Worm (Caenorhabditis elegans) whole organism, midembryonic: ENCODE results near the gene F28H7.3.

ENCODE experiments used
- T22C8.4 ChIP-seq: fragments of 200-800 bp; sonication (Bioruptor generic); IDR thresholded peaks from 2 replicates; pipeline ENCODE4 v1.3.6; 2022; ENCODE audit warnings: missing genetic modification characterization, missing compliant biosample characterization
- cog-1 ChIP-seq: sonication (generic microtip); optimal IDR thresholded peaks from 2 replicates; lab custom pipeline; 2016; ENCODE audit warnings: missing genetic modification characterization, missing compliant biosample characterization
- flt-1 ChIP-seq: fragments of 200-800 bp; sonication (Bioruptor generic); IDR thresholded peaks from 2 replicates; pipeline ENCODE4 v1.3.6; 2022; ENCODE audit warnings: missing genetic modification characterization, missing compliant biosample characterization
- klf-2 ChIP-seq: fragments of 200-800 bp; sonication (Bioruptor generic); conservative IDR thresholded peaks from 2 replicates; pipeline ENCODE4 v1.3.6; 2022; ENCODE audit warnings: missing genetic modification reagents, missing genetic modification characterization, missing compliant biosample characterization
- med-1 ChIP-seq: sonication (generic microtip); optimal IDR thresholded peaks from 2 replicates; lab custom pipeline; 2017; ENCODE audit warnings: missing genetic modification characterization, mild to moderate bottlenecking, missing compliant biosample characterization, antibody characterized with exemption, missing genetic modification reagents; ENCODE audit not compliant: insufficient read depth
- ref-1 ChIP-seq: fragments of 200-800 bp; sonication (Bioruptor generic); conservative IDR thresholded peaks from 2 replicates; pipeline ENCODE4 v1.3.6; 2022; ENCODE audit warnings: missing genetic modification reagents, missing genetic modification characterization, missing compliant biosample characterization
- tab-1 ChIP-seq: fragments of 200-800 bp; sonication (Bioruptor generic); IDR thresholded peaks from 2 replicates; pipeline ENCODE4 v1.3.6; 2022; ENCODE audit warnings: missing genetic modification characterization, missing compliant biosample characterization
- ztf-23 ChIP-seq: fragments of 200-800 bp; sonication (Bioruptor generic); IDR thresholded peaks from 2 replicates; pipeline ENCODE4 v1.3.6; 2022; ENCODE audit warnings: missing genetic modification reagents, missing genetic modification characterization, missing compliant biosample characterization
- ztf-29 ChIP-seq: fragments of 200-800 bp; sonication (Bioruptor generic); IDR thresholded peaks from 2 replicates; pipeline ENCODE4 v1.3.6; 2022; ENCODE audit warnings: missing genetic modification reagents, missing genetic modification characterization, missing compliant biosample characterization

Gene F28H7.3

DNA sequence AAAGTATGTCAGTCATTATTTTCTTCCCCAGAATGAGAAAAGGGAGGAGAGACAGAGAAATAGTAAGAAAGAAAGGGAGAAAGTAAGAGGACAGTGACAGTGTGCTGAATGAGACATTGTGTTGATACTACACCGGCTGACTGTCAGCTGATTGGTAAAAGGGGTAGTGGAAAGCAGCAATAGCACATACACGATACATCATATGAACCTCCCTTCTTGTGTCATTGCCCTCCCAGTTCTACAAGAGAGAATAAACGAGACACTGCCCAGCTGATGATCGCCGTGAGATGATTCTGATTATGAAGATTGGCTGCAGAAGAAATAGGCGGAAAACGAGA is 30.8 kb downstream of the F28H7.3 start:
- TF ChIP-seq flt-1 (GFP tag; lab: Robert Waterston, UW): no peak

DNA sequence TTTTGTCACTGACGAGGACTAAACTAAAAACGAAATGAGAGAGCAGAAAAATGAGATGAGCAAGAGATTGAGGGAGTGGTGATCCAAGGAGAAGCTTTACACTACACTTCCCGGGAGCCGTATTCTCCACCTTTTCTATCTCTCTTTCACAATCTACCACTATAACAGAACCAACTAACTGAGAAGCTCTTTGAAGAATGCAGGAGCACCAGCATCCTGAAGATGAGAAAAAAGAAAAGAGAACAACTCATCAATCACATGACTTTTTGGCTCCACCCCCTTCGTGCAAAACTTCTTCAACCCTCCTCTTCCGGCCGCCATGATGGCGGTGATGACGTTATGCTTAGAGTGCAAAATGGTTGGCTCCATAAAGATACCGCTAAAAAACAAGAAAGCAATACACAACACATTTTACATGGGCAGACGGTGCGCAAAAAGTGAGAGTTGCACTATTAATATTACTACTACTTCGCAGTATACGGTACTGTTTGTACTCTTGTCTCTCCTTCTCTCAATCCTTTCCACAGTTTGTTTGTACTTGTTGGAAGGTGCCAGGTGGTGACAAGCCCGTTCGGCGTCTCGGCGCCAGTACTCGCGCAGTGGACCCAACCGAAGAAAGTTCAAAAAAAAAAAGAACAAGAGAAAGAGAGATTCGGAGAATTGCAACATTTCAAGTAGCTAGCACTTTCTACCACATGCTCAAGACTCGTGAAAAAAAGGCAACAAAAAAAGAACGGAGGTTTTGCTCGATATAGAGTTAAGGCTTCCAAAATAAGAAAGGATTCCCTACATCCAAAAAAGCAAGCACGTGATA is 31.4 kb downstream of the F28H7.3 start:
- TF ChIP-seq T22C8.4 (GFP tag; lab: Robert Waterston, UW) (no peak), cog-1 (tag; lab: Kevin White, UChicago) (no peak), flt-1 (GFP tag; lab: Robert Waterston, UW) (no peak), ref-1 (GFP tag; lab: Robert Waterston, UW) (no peak), klf-2 (no peak), tab-1 (no peak), med-1 (no peak), ztf-29 (GFP tag; lab: Robert Waterston, UW) (no peak), ztf-23 (no peak)

DNA sequence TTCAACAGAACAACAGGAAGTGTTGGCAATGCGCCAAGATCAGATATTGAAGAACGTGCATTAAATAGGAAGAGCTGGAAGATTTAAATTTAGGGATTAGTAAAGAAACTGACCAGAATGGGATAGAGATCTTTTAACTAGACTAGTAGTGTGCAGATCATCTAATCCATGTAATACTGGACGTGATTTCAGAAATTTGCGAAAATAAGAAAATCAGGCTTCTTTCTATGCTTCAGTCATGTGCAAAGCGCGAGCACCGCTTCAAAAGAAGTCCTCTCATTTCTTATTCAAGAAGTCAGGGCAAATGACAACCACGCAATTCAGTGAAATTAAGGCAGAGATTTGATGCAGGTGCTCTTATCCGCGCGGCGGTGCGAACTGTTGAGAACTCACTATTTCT is 32.6 kb downstream of the F28H7.3 start:
- TF ChIP-seq ref-1 (GFP tag; lab: Robert Waterston, UW) (no peak), klf-2 (no peak), ztf-23 (no peak), flt-1 (GFP tag; lab: Robert Waterston, UW) (no peak), ztf-29 (GFP tag; lab: Robert Waterston, UW) (no peak), med-1 (no peak), tab-1 (no peak), cog-1 (tag; lab: Kevin White, UChicago) (no peak), T22C8.4 (GFP tag; lab: Robert Waterston, UW) (no peak)

DNA sequence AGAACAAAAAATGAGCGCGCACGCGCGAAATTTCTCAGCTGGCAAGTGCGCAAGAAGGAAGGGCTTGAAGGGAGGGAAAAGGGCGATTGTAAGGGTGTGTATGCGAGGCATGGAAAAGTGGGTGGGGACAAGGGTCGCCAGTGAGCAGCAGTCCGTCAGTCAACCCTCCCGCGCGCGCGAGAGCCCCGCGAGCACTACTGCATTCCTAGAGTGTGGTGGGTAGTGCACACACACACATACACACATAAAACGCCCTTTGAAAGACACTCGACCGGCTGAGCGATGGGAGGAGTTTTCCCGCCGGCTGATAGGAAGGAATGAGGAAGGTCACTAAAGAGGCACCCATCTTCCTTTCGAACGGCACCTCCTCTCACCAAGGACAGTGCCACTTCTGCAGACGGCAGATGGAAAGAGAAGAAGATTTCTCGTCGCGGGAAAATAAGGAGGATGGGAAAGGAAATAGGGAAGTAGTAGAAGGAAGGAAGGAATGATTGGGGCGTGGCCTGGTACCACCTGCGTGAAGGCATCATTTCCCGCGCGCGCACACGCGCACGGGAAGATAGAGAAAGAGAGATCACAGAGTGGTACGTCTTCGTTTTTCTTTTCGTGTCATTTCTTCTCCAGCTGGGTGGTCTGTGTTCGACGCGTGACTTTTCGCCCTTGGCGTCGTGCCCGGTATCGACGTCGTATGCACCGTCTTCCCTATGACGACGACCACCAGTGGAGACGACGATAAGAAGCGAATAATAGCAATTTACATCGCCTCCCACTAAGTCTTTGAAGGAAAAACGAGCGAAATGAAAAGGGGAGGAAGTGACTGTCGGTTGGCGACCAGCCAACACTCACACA is 33.5 kb downstream of the F28H7.3 start:
- TF ChIP-seq med-1: no peak
- 0 out of 2 replicates have a peak, but pooled peaks have one; percentile 20 for TF ChIP-seq klf-2
- peak; percentile 33; the same call in 1 of the 2 replicates for TF ChIP-seq tab-1
- TF ChIP-seq ref-1 (GFP tag; lab: Robert Waterston, UW): no peak
- TF ChIP-seq flt-1 (GFP tag; lab: Robert Waterston, UW): peak; percentile 75
- no peak for TF ChIP-seq T22C8.4 (GFP tag; lab: Robert Waterston, UW)
- TF ChIP-seq cog-1 (tag; lab: Kevin White, UChicago): peak; percentile 58
- TF ChIP-seq ztf-23: no peak
- TF ChIP-seq ztf-29 (GFP tag; lab: Robert Waterston, UW): peak; percentile 67

DNA sequence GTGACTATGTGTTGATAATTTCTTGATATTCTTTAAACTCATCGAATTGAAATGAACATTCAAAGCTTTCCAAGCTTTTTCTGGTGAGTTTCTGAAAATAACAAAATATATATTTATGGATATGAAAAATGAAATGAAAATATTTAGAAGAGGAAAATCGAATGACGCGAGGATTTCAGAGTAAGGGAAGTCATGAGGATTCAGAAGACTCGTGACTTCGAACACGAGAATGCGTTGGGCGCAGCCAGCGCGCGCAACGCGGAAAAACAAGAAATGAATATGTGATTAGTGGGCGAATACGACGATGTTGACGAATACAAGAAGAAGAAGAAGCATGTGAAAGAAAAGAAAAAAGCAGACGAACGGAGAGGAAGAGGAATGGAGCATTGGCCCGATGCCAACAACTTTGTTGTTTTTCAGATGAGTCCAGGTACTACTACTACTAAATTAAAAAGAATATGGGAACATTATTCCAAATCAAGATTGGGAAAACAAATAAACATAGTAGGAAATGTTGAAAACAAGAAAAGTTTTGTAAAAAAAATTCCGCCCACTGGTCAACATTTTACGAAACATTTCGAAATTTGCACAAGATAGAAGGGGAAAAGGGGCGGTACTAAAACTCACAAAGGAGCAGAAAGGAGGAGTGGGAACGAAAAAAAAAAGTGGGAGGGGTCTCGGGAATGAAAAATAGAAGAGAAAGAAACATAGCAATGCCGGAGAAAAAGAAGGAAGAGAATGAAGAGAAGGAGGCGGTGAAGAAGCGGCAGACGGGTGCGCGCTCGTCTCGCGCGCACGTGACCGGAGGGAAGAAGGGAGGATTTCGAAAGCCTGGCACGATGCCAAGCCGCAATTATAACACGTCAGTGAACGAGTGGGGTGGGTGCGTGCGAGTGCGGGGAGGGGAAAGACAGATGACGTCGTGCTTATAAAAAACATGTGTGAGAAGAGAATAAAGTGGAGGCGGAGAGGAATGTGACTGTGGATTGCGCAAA is 35.1 kb downstream of the F28H7.3 start:
- TF ChIP-seq ref-1 (GFP tag; lab: Robert Waterston, UW) (no peak; the same call in 1 of the 2 replicates), klf-2 (peak; percentile 48; the same call in 1 of the 2 replicates), ztf-29 (GFP tag; lab: Robert Waterston, UW) (peak; percentile 30; the same call in 1 of the 2 replicates), med-1 (no peak), T22C8.4 (GFP tag; lab: Robert Waterston, UW) (no peak), ztf-23 (peak; percentile 80), flt-1 (GFP tag; lab: Robert Waterston, UW) (peak; percentile 83; the same call in 1 of the 2 replicates), cog-1 (tag; lab: Kevin White, UChicago) (peak; percentile 68), tab-1 (0 out of 2 replicates have a peak, but pooled peaks have one; percentile 48)

DNA sequence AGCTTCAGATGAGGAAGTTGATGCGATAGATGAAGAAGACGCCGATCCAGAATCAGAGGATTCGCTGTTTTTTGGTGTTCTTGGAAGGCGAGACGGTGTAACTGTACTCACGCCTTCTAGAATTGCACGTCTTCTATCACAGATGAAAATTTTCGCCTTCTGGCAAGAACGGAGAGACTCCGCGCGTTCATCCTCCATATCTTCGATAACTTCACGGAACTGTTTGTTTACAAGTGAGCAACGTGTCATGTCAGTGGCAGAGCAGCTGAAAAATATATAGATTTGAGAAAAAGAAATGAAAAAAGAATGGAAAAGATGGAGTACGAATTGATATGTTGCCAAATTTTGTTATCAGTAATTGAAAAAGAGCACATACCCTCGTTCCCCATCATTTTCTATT is 36.0 kb downstream of the F28H7.3 start:
- TF ChIP-seq T22C8.4 (GFP tag; lab: Robert Waterston, UW): no peak
- no peak for TF ChIP-seq ztf-23

DNA sequence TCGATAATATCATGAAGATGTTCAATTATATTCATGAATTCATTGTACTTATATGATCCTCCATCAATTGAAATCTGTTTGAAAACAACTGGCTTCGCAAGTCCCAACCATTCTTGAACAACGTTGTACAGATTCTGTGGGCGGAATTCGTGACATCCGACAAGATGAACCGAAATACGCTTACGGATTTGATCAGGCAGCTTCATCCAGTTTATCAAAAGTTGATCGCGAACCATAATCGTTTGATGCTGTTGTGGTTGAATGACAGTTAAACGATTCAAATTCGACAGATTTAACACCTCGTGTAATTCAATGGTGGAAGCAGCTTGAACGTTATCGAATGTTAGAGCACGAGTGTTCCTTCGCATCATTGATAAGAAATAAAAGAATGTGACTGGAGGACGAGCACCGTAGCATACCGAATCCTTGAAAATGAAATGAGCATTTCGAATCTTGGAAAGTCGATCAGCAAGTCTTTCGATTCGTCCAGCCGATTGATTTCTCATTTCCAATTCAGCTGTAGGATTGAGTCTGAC is 36.8 kb downstream of the F28H7.3 start:
- no peak for TF ChIP-seq ztf-29 (GFP tag; lab: Robert Waterston, UW)

DNA sequence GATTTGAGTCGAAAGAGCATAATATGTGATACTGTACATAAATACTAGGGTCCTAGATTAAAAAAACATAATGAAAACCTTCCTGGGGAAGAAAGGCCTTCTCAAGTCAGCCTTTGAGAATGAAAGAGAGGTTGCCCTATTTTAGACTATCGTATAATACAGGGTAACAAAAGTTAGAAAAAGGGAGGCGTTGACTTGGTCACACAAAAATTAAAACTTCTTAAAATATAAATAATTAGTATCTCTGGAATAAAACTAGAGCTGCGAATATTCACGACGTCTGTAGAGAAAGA is 38.0 kb downstream of the F28H7.3 start:
- TF ChIP-seq ztf-29 (GFP tag; lab: Robert Waterston, UW) (no peak), T22C8.4 (GFP tag; lab: Robert Waterston, UW) (no peak), ref-1 (GFP tag; lab: Robert Waterston, UW) (no peak), ztf-23 (no peak), med-1 (no peak), tab-1 (no peak), flt-1 (GFP tag; lab: Robert Waterston, UW) (no peak), cog-1 (tag; lab: Kevin White, UChicago) (no peak), klf-2 (no peak)

DNA sequence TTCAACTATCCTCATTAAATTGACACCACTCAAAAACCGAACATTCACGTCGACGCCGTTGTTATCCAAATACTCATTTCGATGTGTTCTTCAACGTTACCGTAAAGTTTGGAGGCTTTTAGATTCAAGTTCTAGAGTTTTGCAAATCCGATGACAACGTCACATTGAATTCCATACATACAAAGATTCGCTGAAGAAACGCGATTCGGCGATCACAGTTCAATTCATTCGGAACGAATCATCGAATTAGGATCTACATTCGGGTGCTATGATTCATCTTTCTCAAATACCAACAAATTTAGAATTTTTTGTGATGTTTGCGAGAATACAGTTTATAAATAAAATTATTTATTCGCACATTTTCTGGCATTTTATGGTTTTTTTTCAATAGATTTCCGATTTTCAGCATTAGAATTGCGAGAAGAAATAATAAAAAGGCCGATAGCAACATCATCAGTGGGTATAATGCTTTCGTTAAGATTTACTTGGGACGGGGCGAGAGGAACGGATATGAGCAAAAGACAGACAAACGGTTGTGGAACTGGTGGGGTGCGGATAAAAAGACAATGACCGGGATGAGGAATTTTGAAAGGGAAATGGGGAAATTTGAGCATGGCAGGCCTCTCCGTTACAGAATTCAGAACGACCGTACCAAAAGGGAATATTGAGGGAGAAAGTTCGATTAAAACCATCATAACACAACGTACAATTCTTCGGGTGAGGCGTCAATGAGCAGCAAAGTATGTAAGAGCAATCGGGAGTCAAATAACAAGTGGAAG is 38.6 kb downstream of the F28H7.3 start:
- TF ChIP-seq tab-1: no peak
- TF ChIP-seq flt-1 (GFP tag; lab: Robert Waterston, UW): no peak
- TF ChIP-seq ztf-23: no peak
- TF ChIP-seq ztf-29 (GFP tag; lab: Robert Waterston, UW): no peak
- TF ChIP-seq med-1: no peak
- TF ChIP-seq cog-1 (tag; lab: Kevin White, UChicago): no peak
- no peak for TF ChIP-seq ref-1 (GFP tag; lab: Robert Waterston, UW)
- TF ChIP-seq T22C8.4 (GFP tag; lab: Robert Waterston, UW): no peak
- TF ChIP-seq klf-2: no peak
